Fruit fly (Drosophila melanogaster): Measurements from ENCODE around the gene CG10096.
A peak's percentile ranks its signal among the peaks of the same experiment; 100 is the strongest.

CG10096 gene

dm6 chr3R:12433764-12434163 is 38.0 kb upstream of the CG10096 start, which contains the start of the genes Aos1 and Srlp (continued):
- TF ChIP-seq klu (GFP tag; IDR thresholded peaks at IDR 0.05) (no peak), ase (GFP tag; IDR thresholded peaks at IDR 0.05) (no peak), CG15696 (tag; optimal IDR thresholded peaks at IDR 0.05) (peak; percentile 62), Mad (GFP tag; optimal IDR thresholded peaks at IDR 0.05) (no peak), Ssrp (tag; optimal IDR thresholded peaks at IDR 0.05) (peak; percentile 48), CG2116 (GFP tag; optimal IDR thresholded peaks at IDR 0.05) (peak; percentile 59), D (optimal IDR thresholded peaks at IDR 0.05) (no peak), D (GFP tag; optimal IDR thresholded peaks at IDR 0.05) (no peak), sug (tag; optimal IDR thresholded peaks at IDR 0.05) (peak; percentile 79), otp (GFP tag; IDR thresholded peaks at IDR 0.05) (no peak), CG4730 (GFP tag; IDR thresholded peaks at IDR 0.05) (no peak), CkIIα-i1 (GFP tag; IDR thresholded peaks at IDR 0.05) (no peak), slp2 (GFP tag; optimal IDR thresholded peaks at IDR 0.05) (no peak), CG17385 (GFP tag; optimal IDR thresholded peaks at IDR 0.05) (peak; percentile 51), CG6854 (GFP tag; optimal IDR thresholded peaks at IDR 0.05) (no peak), CG7786 (GFP tag; optimal IDR thresholded peaks at IDR 0.05) (no peak), tup (GFP tag; optimal IDR thresholded peaks at IDR 0.05) (no peak), twi (tag; optimal IDR thresholded peaks at IDR 0.05) (peak; percentile 46), Awh (GFP tag; IDR thresholded peaks at IDR 0.05) (no peak), HHEX (GFP tag; optimal IDR thresholded peaks at IDR 0.05) (peak; percentile 17), grau (tag; optimal IDR thresholded peaks at IDR 0.05) (peak; percentile 71), Atf-2 (GFP tag; optimal IDR thresholded peaks at IDR 0.05) (no peak), CG16815 (GFP tag; optimal IDR thresholded peaks at IDR 0.05) (no peak), ara (GFP tag; IDR thresholded peaks at IDR 0.05) (no peak), gcm2 (GFP tag; optimal IDR thresholded peaks at IDR 0.05) (no peak), Stat92E (GFP tag; optimal IDR thresholded peaks at IDR 0.05) (no peak), CG1602 (GFP tag; optimal IDR thresholded peaks at IDR 0.05) (peak; percentile 3), CG18599 (GFP tag; optimal IDR thresholded peaks at IDR 0.05) (no peak), CG6689 (GFP tag; IDR thresholded peaks at IDR 0.05) (no peak), CG10431 (GFP tag; optimal IDR thresholded peaks at IDR 0.05) (no peak), Dbx (GFP tag; IDR thresholded peaks at IDR 0.05) (0 out of 3 replicates have a peak, but pooled peaks have one; percentile 44), Neu2 (GFP tag; optimal IDR thresholded peaks at IDR 0.05; ENCODE audit: borderline replicate concordance) (no peak), gcm (GFP tag; optimal IDR thresholded peaks at IDR 0.05) (no peak), CG5953 (GFP tag; IDR thresholded peaks at IDR 0.05) (no peak), bigmax (GFP tag; optimal IDR thresholded peaks at IDR 0.05) (no peak), CG17802 (tag; optimal IDR thresholded peaks at IDR 0.05) (no peak), CG9932 (GFP tag; IDR thresholded peaks at IDR 0.05) (peak; percentile 69), phol (tag; optimal IDR thresholded peaks at IDR 0.05) (peak; percentile 80), B-H2 (GFP tag; optimal IDR thresholded peaks at IDR 0.05) (peak; percentile 60), Sox100B (GFP tag; optimal IDR thresholded peaks at IDR 0.05) (no peak), CG4424 (GFP tag; optimal IDR thresholded peaks at IDR 0.05) (no peak), CG10209 (GFP tag; optimal IDR thresholded peaks at IDR 0.05) (peak; percentile 34), grn (GFP tag; optimal IDR thresholded peaks at IDR 0.05) (no peak), tio (GFP tag; optimal IDR thresholded peaks at IDR 0.05) (no peak), Bdp1 (GFP tag; optimal IDR thresholded peaks at IDR 0.05) (no peak), CG1529 (GFP tag; optimal IDR thresholded peaks at IDR 0.05) (no peak), hth (optimal IDR thresholded peaks at IDR 0.05) (no peak), TFAM (GFP tag; optimal IDR thresholded peaks at IDR 0.05) (no peak), Taf1 (GFP tag; IDR thresholded peaks at IDR 0.05) (no peak), Mes4 (GFP tag; optimal IDR thresholded peaks at IDR 0.05) (no peak), Fer1 (GFP tag; optimal IDR thresholded peaks at IDR 0.05) (peak; percentile 65), repo (GFP tag; optimal IDR thresholded peaks at IDR 0.05) (no peak), CG7839 (tag; optimal IDR thresholded peaks at IDR 0.05) (no peak)
